Worm (Caenorhabditis elegans) whole organism, L4 larva: Measurements from ENCODE around the gene H01G02.1.

ENCODE experiments used
- D1046.2 ChIP-seq: fragments of 200-800 bp; sonication (Bioruptor generic); IDR thresholded peaks from 2 replicates; pipeline ENCODE4 v1.3.6; 2022; ENCODE audit warnings: missing genetic modification characterization, missing compliant biosample characterization
- F26F4.8 ChIP-seq: fragments of 200-800 bp; sonication (Bioruptor generic); conservative IDR thresholded peaks from 2 replicates; pipeline ENCODE4 v1.3.6; 2022; ENCODE audit warnings: missing genetic modification characterization, missing compliant biosample characterization
- F44E2.7 ChIP-seq: fragments of 200-800 bp; sonication (Bioruptor generic); IDR thresholded peaks from 2 replicates; pipeline ENCODE4 v2.1.2; 2022; ENCODE audit warnings: missing genetic modification characterization, missing compliant biosample characterization
- R02D3.7 ChIP-seq: fragments of 150-350 bp; sonication (generic microtip); optimal IDR thresholded peaks from 3 replicates; lab custom pipeline; 2014; ENCODE audit warnings: missing biosample characterization, missing genetic modification characterization
- Y105C5A.15 ChIP-seq: fragments of 200-800 bp; sonication (Bioruptor generic); IDR thresholded peaks from 2 replicates; pipeline ENCODE4 v1.3.6; 2022; ENCODE audit warnings: missing genetic modification characterization, missing compliant biosample characterization
- aha-1 ChIP-seq: fragments of 150-350 bp; peaks from one replicate; lab custom pipeline; 2014; ENCODE audit warnings: missing biosample characterization, missing genetic modification characterization
- attf-4 ChIP-seq: sonication (generic microtip); optimal IDR thresholded peaks from 3 replicates; lab custom pipeline; 2017; ENCODE audit warnings: missing biosample characterization, missing genetic modification characterization
- ceh-28 ChIP-seq: fragments of 150-350 bp; optimal IDR thresholded peaks from 2 replicates; lab custom pipeline; 2014; ENCODE audit warnings: missing biosample characterization, missing genetic modification reagents, missing genetic modification characterization
- ceh-44 ChIP-seq: fragments of 200-800 bp; sonication (Bioruptor generic); IDR thresholded peaks from 2 replicates; pipeline ENCODE4 v1.3.6; 2022; ENCODE audit warnings: missing genetic modification reagents, missing genetic modification characterization, missing compliant biosample characterization
- ceh-62 ChIP-seq: sonication (generic microtip); optimal IDR thresholded peaks from 2 replicates; lab custom pipeline; 2017; ENCODE audit warnings: missing biosample characterization, missing genetic modification characterization
- cey-2 ChIP-seq: sonication (generic microtip); optimal IDR thresholded peaks from 3 replicates; lab custom pipeline; 2017; ENCODE audit warnings: missing genetic modification characterization, mild to moderate bottlenecking, missing compliant biosample characterization, antibody characterized with exemption, borderline replicate concordance; ENCODE audit not compliant: insufficient read depth
- daf-12 ChIP-seq: fragments of 150-350 bp; optimal IDR thresholded peaks from 2 replicates; lab custom pipeline; 2014; ENCODE audit warnings: missing biosample characterization, missing genetic modification reagents, missing genetic modification characterization
- daf-16 ChIP-seq, 3 experiments: sonication (generic microtip); optimal IDR thresholded peaks; 2 replicates each; lab custom pipeline; 2016 to 2017; ENCODE audit warnings: missing genetic modification characterization in 3 of 3, missing genetic modification reagents in 3 of 3, mild to moderate bottlenecking in 2 of 3, missing compliant biosample characterization in 2 of 3, missing biosample characterization in 1 of 3, moderate library complexity in 1 of 3
- daf-8 ChIP-seq: fragments of 200-800 bp; sonication (Bioruptor generic); IDR thresholded peaks from 2 replicates; pipeline ENCODE4 v1.3.6; 2022; ENCODE audit warnings: missing genetic modification characterization, missing compliant biosample characterization
- dpl-1 ChIP-seq: fragments of 150-350 bp; optimal IDR thresholded peaks from 2 replicates; lab custom pipeline; 2014; ENCODE audit warnings: missing biosample characterization, missing genetic modification reagents, missing genetic modification characterization
- duxl-1 ChIP-seq: sonication (generic microtip); optimal IDR thresholded peaks from 2 replicates; lab custom pipeline; 2016; ENCODE audit warnings: mild to moderate bottlenecking, missing genetic modification characterization, moderate library complexity, missing compliant biosample characterization; ENCODE audit not compliant: poor library complexity
- gei-8 ChIP-seq: fragments of 200-800 bp; sonication (Bioruptor generic); optimal IDR thresholded peaks from 2 replicates; lab custom pipeline; 2018; ENCODE audit warnings: mild to moderate bottlenecking, missing genetic modification characterization, missing compliant biosample characterization
- hlh-30 ChIP-seq: sonication (generic microtip); optimal IDR thresholded peaks from 2 replicates; lab custom pipeline; 2017; ENCODE audit warnings: antibody characterized with exemption, mild to moderate bottlenecking, missing genetic modification characterization, missing compliant biosample characterization; ENCODE audit not compliant: insufficient read depth
- hmg-1.1 ChIP-seq: fragments of 200-800 bp; sonication (Bioruptor generic); IDR thresholded peaks from 2 replicates; pipeline ENCODE4 v1.3.6; 2022; ENCODE audit warnings: missing genetic modification reagents, missing genetic modification characterization, missing compliant biosample characterization
- lin-13 ChIP-seq: fragments of 150-350 bp; optimal IDR thresholded peaks from 2 replicates; lab custom pipeline; 2014; ENCODE audit warnings: missing biosample characterization, missing genetic modification reagents, missing genetic modification characterization
- lin-15B ChIP-seq: fragments of 150-350 bp; sonication (generic microtip); optimal IDR thresholded peaks from 3 replicates; lab custom pipeline; 2014; ENCODE audit warnings: missing biosample characterization, missing genetic modification characterization
- lin-29 ChIP-seq: fragments of 200-800 bp; sonication (Bioruptor generic); IDR thresholded peaks from 2 replicates; pipeline ENCODE4 v1.3.6; 2022; ENCODE audit warnings: missing genetic modification reagents, missing genetic modification characterization, missing compliant biosample characterization
- lin-39 ChIP-seq: fragments of 150-350 bp; optimal IDR thresholded peaks from 2 replicates; lab custom pipeline; 2014; ENCODE audit warnings: missing biosample characterization, missing genetic modification reagents, missing genetic modification characterization
- lsy-2 ChIP-seq, 2 experiments: fragments of 150-350 bp in 1 of 2; sonication (generic microtip) in 1 of 2; optimal IDR thresholded peaks; 2 replicates each; lab custom pipeline; 2014 to 2017; ENCODE audit warnings: missing biosample characterization in 2 of 2, missing genetic modification characterization in 2 of 2
- madf-5 ChIP-seq, 2 experiments: fragments of 200-800 bp; sonication (Bioruptor generic); IDR thresholded peaks; 2 replicates each; pipeline ENCODE4 v1.3.6; 2022; ENCODE audit warnings: missing compliant biosample characterization in 2 of 2, missing genetic modification characterization in 2 of 2
- madf-9 ChIP-seq: fragments of 200-800 bp; sonication (Bioruptor generic); conservative IDR thresholded peaks from 2 replicates; pipeline ENCODE4 v1.3.6; 2022; ENCODE audit warnings: missing genetic modification reagents, missing genetic modification characterization, missing compliant biosample characterization
- mep-1 ChIP-seq: fragments of 150-350 bp; sonication (generic microtip); optimal IDR thresholded peaks from 3 replicates; lab custom pipeline; 2014; ENCODE audit warnings: missing biosample characterization, missing genetic modification characterization
- mes-2 ChIP-seq: sonication (generic microtip); optimal IDR thresholded peaks from 2 replicates; lab custom pipeline; 2016; ENCODE audit warnings: missing genotype, mild to moderate bottlenecking, missing genetic modification characterization, missing compliant biosample characterization; ENCODE audit not compliant: poor library complexity, severe bottlenecking
- nhr-10 ChIP-seq: fragments of 150-350 bp; optimal IDR thresholded peaks from 2 replicates; lab custom pipeline; 2014; ENCODE audit warnings: missing biosample characterization, missing genetic modification characterization
- nhr-11 ChIP-seq: fragments of 150-350 bp; optimal IDR thresholded peaks from 2 replicates; lab custom pipeline; 2014; ENCODE audit warnings: missing biosample characterization, missing genetic modification characterization
- nhr-111 ChIP-seq: fragments of 200-800 bp; sonication (Bioruptor generic); optimal IDR thresholded peaks from 2 replicates; lab custom pipeline; 2018; ENCODE audit warnings: mild to moderate bottlenecking, missing genetic modification characterization, missing compliant biosample characterization
- nhr-237 ChIP-seq: sonication (generic microtip); optimal IDR thresholded peaks from 2 replicates; lab custom pipeline; 2017; ENCODE audit warnings: missing biosample characterization, missing genetic modification characterization
- nhr-41 ChIP-seq: fragments of 200-800 bp; sonication (Bioruptor generic); IDR thresholded peaks from 2 replicates; pipeline ENCODE4 v1.3.6; 2022; ENCODE audit warnings: missing genetic modification reagents, missing genetic modification characterization, missing compliant biosample characterization
- nhr-48 ChIP-seq: sonication (generic microtip); optimal IDR thresholded peaks from 2 replicates; lab custom pipeline; 2016; ENCODE audit warnings: mild to moderate bottlenecking, missing genetic modification characterization, missing compliant biosample characterization
- php-3 ChIP-seq: fragments of 200-800 bp; sonication (Bioruptor generic); IDR thresholded peaks from 2 replicates; pipeline ENCODE4 v1.3.6; 2022; ENCODE audit warnings: missing genetic modification reagents, missing genetic modification characterization, missing compliant biosample characterization
- pqm-1 ChIP-seq: sonication (generic microtip); optimal IDR thresholded peaks from 2 replicates; lab custom pipeline; 2017; ENCODE audit warnings: missing biosample characterization, missing genetic modification characterization
- sdz-12 ChIP-seq: fragments of 200-800 bp; sonication (Bioruptor generic); optimal IDR thresholded peaks from 2 replicates; lab custom pipeline; 2018; ENCODE audit warnings: mild to moderate bottlenecking, missing genetic modification characterization, missing compliant biosample characterization
- set-16 ChIP-seq: fragments of 200-800 bp; sonication (Bioruptor generic); IDR thresholded peaks from 2 replicates; pipeline ENCODE4 v1.3.6; 2022; ENCODE audit warnings: missing genetic modification reagents, missing genetic modification characterization, missing compliant biosample characterization
- skn-1 ChIP-seq: fragments of 150-350 bp; optimal IDR thresholded peaks from 2 replicates; lab custom pipeline; 2014; ENCODE audit warnings: missing biosample characterization, missing genetic modification characterization
- snpc-1.2 ChIP-seq: fragments of 200-800 bp; sonication (Bioruptor generic); IDR thresholded peaks from 2 replicates; pipeline ENCODE4 v1.3.6; 2022; ENCODE audit warnings: missing genetic modification reagents, missing genetic modification characterization, missing compliant biosample characterization
- spr-3 ChIP-seq: fragments of 200-800 bp; sonication (Bioruptor generic); optimal IDR thresholded peaks from 2 replicates; lab custom pipeline; 2018; ENCODE audit warnings: mild to moderate bottlenecking, missing genetic modification characterization, missing compliant biosample characterization
- unc-130 ChIP-seq: sonication (generic microtip); optimal IDR thresholded peaks from 2 replicates; lab custom pipeline; 2016; ENCODE audit warnings: missing genetic modification reagents, missing genetic modification characterization, missing compliant biosample characterization
- zag-1 ChIP-seq: fragments of 150-350 bp; optimal IDR thresholded peaks from 2 replicates; lab custom pipeline; 2014; ENCODE audit warnings: missing biosample characterization, missing genetic modification characterization
- zfp-2 ChIP-seq: sonication (generic microtip); optimal IDR thresholded peaks from 2 replicates; lab custom pipeline; 2016; ENCODE audit warnings: mild to moderate bottlenecking, missing genetic modification characterization, missing compliant biosample characterization
- zip-2 ChIP-seq: fragments of 150-350 bp; optimal IDR thresholded peaks from 2 replicates; lab custom pipeline; 2014; ENCODE audit warnings: missing biosample characterization, missing genetic modification characterization
- ztf-7 ChIP-seq: fragments of 150-350 bp; optimal IDR thresholded peaks from 2 replicates; lab custom pipeline; 2014; ENCODE audit warnings: missing biosample characterization, missing genetic modification characterization

Gene H01G02.1

ce11 chrIV:11838657-11839056, 34.7 kb upstream of the H01G02.1 start, which contains the start of gene fbxb-3:
fbxb-3 (plus strand) TSS chrIV:11838957.
- TF ChIP-seq gei-8 = no peak
- TF ChIP-seq nhr-111 (GFP tag; lab: Kevin White, UChicago) = no peak
- TF ChIP-seq R02D3.7 (tag; lab: Kevin White, UChicago) = no peak
- no peak for TF ChIP-seq mep-1
- no peak for TF ChIP-seq hmg-1.1
- TF ChIP-seq skn-1 (tag; lab: Kevin White, UChicago) = no peak
- no peak for TF ChIP-seq snpc-1.2 (GFP tag; lab: Robert Waterston, UW)
- no peak for TF ChIP-seq spr-3 (GFP tag; lab: Kevin White, UChicago)
- no peak for TF ChIP-seq php-3 (GFP tag; lab: Robert Waterston, UW)
- no peak for TF ChIP-seq F44E2.7

DNA sequence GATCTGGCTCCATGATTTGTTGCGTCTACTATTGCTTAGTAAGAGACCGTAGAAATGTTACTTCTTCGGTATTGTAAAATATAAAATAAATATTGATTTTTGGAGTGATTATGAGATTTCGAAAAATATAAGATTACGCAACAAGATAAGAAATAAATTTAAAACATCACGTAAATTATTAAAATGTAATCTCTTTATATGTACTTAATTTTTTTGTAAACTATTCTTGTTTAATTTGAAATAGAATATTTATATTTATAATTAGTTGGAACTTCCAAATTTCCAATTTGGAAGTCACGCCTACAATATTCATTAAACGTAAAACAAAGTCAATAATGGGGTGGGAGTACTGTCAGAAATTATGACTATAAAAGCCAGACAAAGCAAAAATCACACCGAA, 29.5 kb upstream of the H01G02.1 start, which contains the start of gene M117.4:
Gene M117.4, minus strand, starts transcription at position 101 of the 400 bp plus-strand sequence.
- TF ChIP-seq duxl-1 = no peak
- no peak for TF ChIP-seq madf-9
- TF ChIP-seq attf-4 (tag; lab: Kevin White, UChicago) = no peak
- no peak for TF ChIP-seq lin-15B (tag; lab: Kevin White, UChicago)
- TF ChIP-seq nhr-48 = no peak
- no peak for TF ChIP-seq daf-12
- no peak for TF ChIP-seq ceh-28 (tag; lab: Kevin White, UChicago)
- no peak for TF ChIP-seq nhr-111 (GFP tag; lab: Kevin White, UChicago)
- TF ChIP-seq zip-2 = no peak
- no peak for TF ChIP-seq zfp-2 (tag; lab: Kevin White, UChicago)
- TF ChIP-seq ztf-7 (tag; lab: Kevin White, UChicago) = no peak
- TF ChIP-seq lin-13 = no peak

DNA sequence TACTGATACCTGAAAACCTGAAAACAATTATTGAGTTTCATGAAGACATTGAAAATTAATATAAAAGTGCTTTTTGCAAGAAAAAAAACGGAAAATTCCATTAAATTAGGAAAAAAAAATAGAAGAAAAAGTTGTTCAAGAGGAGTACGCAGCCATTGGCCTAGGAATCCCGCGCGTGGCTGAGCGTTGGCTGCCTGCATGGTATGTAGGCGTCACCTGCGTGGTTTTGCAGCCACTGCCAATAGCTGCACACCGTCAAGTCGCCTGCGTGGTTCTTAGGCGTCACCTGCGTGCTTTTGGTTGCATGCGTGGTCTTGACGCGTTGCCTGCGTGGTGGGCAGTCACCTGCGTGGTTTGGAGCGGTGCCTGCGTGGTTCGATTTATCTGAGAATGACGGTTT, 24.1 kb upstream of the H01G02.1 start, which contains the start of gene M117.6:
Gene M117.6, minus strand, starts transcription at position 101 of the 400 bp plus-strand sequence.
- TF ChIP-seq snpc-1.2 (GFP tag; lab: Robert Waterston, UW) (0 out of 2 replicates have a peak, but pooled peaks have one; percentile 16), set-16 (GFP tag; lab: Robert Waterston, UW) (peak; percentile 53; the same call in 1 of the 2 replicates)

ce11 chrIV:11822454-11822853, 18.5 kb upstream of the H01G02.1 start:
- TF ChIP-seq hlh-30 = peak; percentile 34
- TF ChIP-seq F44E2.7 = no peak
- no peak for TF ChIP-seq daf-8
- TF ChIP-seq lsy-2 (tag; optimal IDR thresholded peaks at IDR 0.05; lab: Kevin White, UChicago) = peak in 1 of 2 experiments; percentile 56
- TF ChIP-seq nhr-41 (GFP tag; lab: Robert Waterston, UW) = no peak
- TF ChIP-seq daf-12 = no peak
- TF ChIP-seq madf-5 (GFP tag; IDR thresholded peaks at IDR 0.05; lab: Robert Waterston, UW) = no peak
- no peak for TF ChIP-seq D1046.2 (GFP tag; lab: Robert Waterston, UW)
- no peak for TF ChIP-seq R02D3.7 (tag; lab: Kevin White, UChicago)
- no peak for TF ChIP-seq daf-16 (GFP tag; optimal IDR thresholded peaks at IDR 0.05; lab: Kevin White, UChicago)
- peak; percentile 22 for TF ChIP-seq daf-16 (tag; optimal IDR thresholded peaks at IDR 0.05; lab: Kevin White, UChicago)
- no peak for TF ChIP-seq cey-2 (tag; lab: Kevin White, UChicago)
- TF ChIP-seq lin-39 (tag; lab: Kevin White, UChicago) = no peak
- TF ChIP-seq lin-29 (GFP tag; lab: Robert Waterston, UW) = no peak
- peak; percentile 55 for TF ChIP-seq mes-2 (tag; lab: Kevin White, UChicago)
- TF ChIP-seq aha-1 (tag; lab: Kevin White, UChicago) = peak; percentile 33
- TF ChIP-seq zag-1 = no peak
- no peak for TF ChIP-seq sdz-12 (GFP tag; lab: Kevin White, UChicago)
- no peak for TF ChIP-seq nhr-237 (tag; lab: Kevin White, UChicago)
- TF ChIP-seq pqm-1 = no peak
- no peak for TF ChIP-seq F26F4.8 (GFP tag; lab: Robert Waterston, UW)
- no peak for TF ChIP-seq Y105C5A.15 (GFP tag; lab: Robert Waterston, UW)
- TF ChIP-seq snpc-1.2 (GFP tag; lab: Robert Waterston, UW) = no peak
- no peak for TF ChIP-seq ceh-44 (GFP tag; lab: Robert Waterston, UW)
- TF ChIP-seq dpl-1 (GFP tag; lab: Kevin White, UChicago) = peak; percentile 87
- no peak for TF ChIP-seq ceh-62 (tag; lab: Kevin White, UChicago)
- TF ChIP-seq nhr-11 (tag; lab: Kevin White, UChicago) = no peak
- no peak for TF ChIP-seq nhr-10 (tag; lab: Kevin White, UChicago)
- peak; percentile 45 for TF ChIP-seq unc-130 (GFP tag; lab: Kevin White, UChicago)
- no peak for TF ChIP-seq lin-13
